Worm (Caenorhabditis elegans): Measurements from ENCODE around the gene Y75B8A.8.

Y75B8A.8 gene

DNA sequence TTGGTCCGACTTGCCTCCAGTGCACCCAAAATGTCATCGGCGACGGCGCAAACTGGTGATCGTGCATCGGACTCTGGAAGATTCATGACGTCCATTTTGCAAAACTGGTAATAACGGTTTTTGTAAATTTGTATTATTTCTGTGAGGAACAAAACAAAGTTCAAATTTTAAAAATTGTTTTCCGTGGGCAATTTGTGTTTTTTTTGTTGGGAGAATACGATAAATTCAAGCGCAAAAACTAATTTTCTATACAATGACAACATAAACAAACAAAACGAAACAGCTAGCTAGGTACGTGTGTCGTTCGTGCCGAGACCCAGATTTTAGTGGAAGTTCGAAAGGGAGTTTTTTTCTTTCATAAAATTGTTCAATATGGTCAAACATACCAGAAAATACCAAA, 22.4 kb downstream of the Y75B8A.8 start, which contains the start of gene Y75B8A.10:
Gene Y75B8A.10, minus strand, starts transcription at position 101 of the 400 bp plus-strand sequence.
- TF ChIP-seq unc-62 (GFP tag; optimal IDR thresholded peaks at IDR 0.05) (no peak), aly-2 (tag; optimal IDR thresholded peaks at IDR 0.05) (no peak), lin-13 (GFP tag; optimal IDR thresholded peaks at IDR 0.05) (no peak), crh-2 (tag; optimal IDR thresholded peaks at IDR 0.05) (no peak), ZK546.5 (tag; optimal IDR thresholded peaks at IDR 0.05) (no peak), nhr-77 (tag; optimal IDR thresholded peaks at IDR 0.05) (no peak), sem-4 (tag; optimal IDR thresholded peaks at IDR 0.05) (no peak), nhr-23 (tag; optimal IDR thresholded peaks at IDR 0.05) (no peak), nhr-10 (tag; optimal IDR thresholded peaks at IDR 0.05) (no peak)

DNA sequence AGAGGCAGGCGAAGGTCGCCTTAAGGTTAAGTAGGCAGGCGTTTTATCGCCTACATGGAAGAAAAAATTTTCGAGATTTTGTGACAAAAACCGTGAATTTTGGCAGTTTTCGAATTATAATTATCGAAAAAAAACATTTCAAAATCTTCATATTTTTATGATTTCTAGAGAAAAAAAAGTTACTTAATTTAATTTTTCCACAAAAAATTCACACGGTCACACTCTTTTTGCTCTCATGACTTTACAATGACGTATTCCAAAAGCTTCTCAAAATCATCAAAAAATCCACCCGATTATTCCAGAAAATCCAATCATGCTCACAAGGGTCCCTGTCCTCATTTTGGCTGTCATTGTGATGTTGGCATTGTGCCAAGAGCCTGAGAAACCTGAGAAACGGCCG, 25.6 kb downstream of the Y75B8A.8 start, which contains the start of gene lury-1:
Gene lury-1, plus strand, starts transcription at position 301 of the 400 bp plus-strand sequence.
- no peak for TF ChIP-seq gmeb-1 (tag; optimal IDR thresholded peaks at IDR 0.05)
- TF ChIP-seq nhr-77 (tag; optimal IDR thresholded peaks at IDR 0.05), result no peak
- no peak for TF ChIP-seq nhr-11 (tag; optimal IDR thresholded peaks at IDR 0.05)
- TF ChIP-seq lsy-2 (tag; optimal IDR thresholded peaks at IDR 0.05), result no peak
- no peak for TF ChIP-seq nhr-10 (tag; optimal IDR thresholded peaks at IDR 0.05)
- no peak for TF ChIP-seq ztf-4 (tag; optimal IDR thresholded peaks at IDR 0.05)
- no peak for TF ChIP-seq egl-27 (tag; optimal IDR thresholded peaks at IDR 0.05)
- TF ChIP-seq mdl-1 (tag; optimal IDR thresholded peaks at IDR 0.05), result no peak
- no peak for TF ChIP-seq snpc-4 (tag; optimal IDR thresholded peaks at IDR 0.05)
- no peak for TF ChIP-seq nhr-12 (tag; optimal IDR thresholded peaks at IDR 0.05)
- TF ChIP-seq unc-62 (GFP tag; optimal IDR thresholded peaks at IDR 0.05), result no peak
- TF ChIP-seq elt-3 (tag; optimal IDR thresholded peaks at IDR 0.05), result no peak
- TF ChIP-seq aly-2 (tag; optimal IDR thresholded peaks at IDR 0.05), result no peak
- no peak for TF ChIP-seq skn-1 (tag; optimal IDR thresholded peaks at IDR 0.05)
- no peak for TF ChIP-seq nhr-23 (tag; optimal IDR thresholded peaks at IDR 0.05)
- no peak for TF ChIP-seq fos-1 (tag; optimal IDR thresholded peaks at IDR 0.05)
- TF ChIP-seq ama-1 (optimal IDR thresholded peaks at IDR 0.05), result no peak
- TF ChIP-seq crh-2 (tag; optimal IDR thresholded peaks at IDR 0.05), result no peak
- TF ChIP-seq lin-11 (tag; optimal IDR thresholded peaks at IDR 0.05), result no peak
- no peak for TF ChIP-seq ZK546.5 (tag; optimal IDR thresholded peaks at IDR 0.05)

DNA sequence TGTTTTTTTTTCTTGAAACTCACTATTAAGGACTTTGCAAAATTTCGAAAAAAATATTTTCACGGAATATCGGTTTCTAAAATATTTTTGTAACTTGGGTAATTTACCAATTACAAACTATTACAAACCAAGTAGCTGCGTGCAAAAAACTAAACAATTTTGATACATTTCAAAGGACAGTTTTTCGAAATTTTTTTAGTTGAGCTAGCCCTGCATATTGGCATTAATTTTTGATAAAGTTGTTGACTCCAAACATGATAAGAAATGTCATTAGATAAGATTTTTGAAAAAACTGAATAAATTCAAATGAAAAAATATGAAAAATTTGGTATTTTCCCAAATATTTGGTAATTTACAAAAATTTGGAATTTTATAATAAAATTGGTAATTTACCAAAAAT, 27.7 kb downstream of the Y75B8A.8 start:
- TF ChIP-seq ztf-11 (tag; optimal IDR thresholded peaks at IDR 0.05) (no peak), aly-2 (tag; optimal IDR thresholded peaks at IDR 0.05) (no peak), sma-9 (GFP tag; optimal IDR thresholded peaks at IDR 0.05) (no peak), sma-9 (tag; optimal IDR thresholded peaks at IDR 0.05) (no peak), lin-39 (tag; optimal IDR thresholded peaks at IDR 0.05) (no peak), unc-39 (tag; optimal IDR thresholded peaks at IDR 0.05) (no peak), ztf-1 (GFP tag; conservative IDR thresholded peaks at IDR 0.05) (no peak), snpc-4 (tag; optimal IDR thresholded peaks at IDR 0.05) (no peak), nhr-237 (tag; optimal IDR thresholded peaks at IDR 0.05) (no peak)

DNA sequence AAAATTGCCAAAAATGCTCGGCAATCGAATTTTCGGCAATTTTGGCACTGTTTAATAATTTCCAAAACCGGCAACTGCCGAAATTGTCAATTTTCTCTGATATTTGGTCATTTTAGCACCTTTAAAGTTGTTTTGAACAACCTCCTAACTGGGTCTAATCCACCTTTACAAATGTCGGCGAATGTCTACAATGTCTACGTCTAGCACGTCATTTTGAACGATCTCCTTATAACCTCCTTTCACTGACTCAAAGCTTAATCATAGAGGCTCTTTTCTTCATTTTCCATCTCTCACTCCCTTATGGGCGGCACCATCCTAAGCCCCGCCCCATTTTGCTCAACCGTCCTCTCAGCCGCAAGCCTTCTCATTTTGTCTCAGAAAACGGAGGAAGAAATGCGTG, 33.6 kb downstream of the Y75B8A.8 start, which contains the start of gene Y75B8A.44:
Gene Y75B8A.44, plus strand, starts transcription at position 301 of the 400 bp plus-strand sequence.
- TF ChIP-seq lin-13 (GFP tag; optimal IDR thresholded peaks at IDR 0.05) (no peak), nhr-77 (tag; optimal IDR thresholded peaks at IDR 0.05) (no peak), alr-1 (tag; optimal IDR thresholded peaks at IDR 0.05) (no peak), skn-1 (tag; optimal IDR thresholded peaks at IDR 0.05) (no peak), F13H6.1 (tag; optimal IDR thresholded peaks at IDR 0.05) (no peak), gmeb-1 (tag; optimal IDR thresholded peaks at IDR 0.05) (no peak), ztf-4 (tag; optimal IDR thresholded peaks at IDR 0.05) (no peak), nhr-10 (tag; optimal IDR thresholded peaks at IDR 0.05) (no peak), ztf-11 (tag; optimal IDR thresholded peaks at IDR 0.05) (no peak), unc-55 (GFP tag; optimal IDR thresholded peaks at IDR 0.05) (no peak), dmd-4 (tag; optimal IDR thresholded peaks at IDR 0.05) (no peak), ceh-16 (tag; optimal IDR thresholded peaks at IDR 0.05) (no peak), Y55F3AM.14 (GFP tag; optimal IDR thresholded peaks at IDR 0.05) (no peak), sma-3 (GFP tag; optimal IDR thresholded peaks at IDR 0.05) (no peak)

DNA sequence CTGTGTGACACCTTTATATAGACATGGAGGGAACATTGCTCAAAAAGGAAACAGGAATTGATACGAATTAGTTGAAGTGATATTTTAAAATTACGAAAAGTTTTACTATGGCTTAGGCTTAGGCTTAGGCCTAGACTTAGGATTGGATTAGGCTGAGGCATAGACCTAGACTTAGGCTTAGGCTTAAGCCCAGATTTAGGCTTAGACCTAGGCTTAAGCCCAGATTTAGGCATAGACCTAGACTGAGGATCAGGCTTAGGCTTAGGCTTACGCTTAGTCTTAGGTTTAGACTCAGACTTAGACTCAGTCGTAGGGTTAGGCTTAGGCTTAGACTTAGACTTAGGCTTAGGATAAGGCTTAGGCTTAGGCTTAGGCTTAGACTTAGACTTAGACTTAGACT, 35.4 kb downstream of the Y75B8A.8 start:
- TF ChIP-seq ceh-16 (tag; optimal IDR thresholded peaks at IDR 0.05) (no peak), nhr-12 (tag; optimal IDR thresholded peaks at IDR 0.05) (no peak), elt-3 (tag; optimal IDR thresholded peaks at IDR 0.05) (no peak), crh-2 (tag; optimal IDR thresholded peaks at IDR 0.05) (no peak), gmeb-1 (tag; optimal IDR thresholded peaks at IDR 0.05) (no peak), egl-27 (tag; optimal IDR thresholded peaks at IDR 0.05) (no peak), nhr-23 (tag; optimal IDR thresholded peaks at IDR 0.05) (no peak), peb-1 (tag; optimal IDR thresholded peaks at IDR 0.05) (no peak), F13H6.1 (tag; optimal IDR thresholded peaks at IDR 0.05) (no peak), lin-39 (tag; optimal IDR thresholded peaks at IDR 0.05) (no peak), unc-39 (tag; optimal IDR thresholded peaks at IDR 0.05) (no peak), lsy-2 (tag; optimal IDR thresholded peaks at IDR 0.05) (no peak), ZK546.5 (tag; optimal IDR thresholded peaks at IDR 0.05) (no peak), sem-4 (tag; optimal IDR thresholded peaks at IDR 0.05) (no peak), nhr-129 (tag; optimal IDR thresholded peaks at IDR 0.05) (no peak)
